Fruit fly (Drosophila melanogaster) whole organism, prepupa: ENCODE data around the gene CG11367.

Source experiments
- CG3032 ChIP-seq: fragments of 200-800 bp; optimal IDR thresholded peaks from 2 replicates; lab custom pipeline; 2019; ENCODE audit warnings: missing biosample characterization, mild to moderate bottlenecking, missing genetic modification characterization, moderate library complexity
- CG32006 ChIP-seq: fragments of 200-800 bp; sonication (Bioruptor generic); optimal IDR thresholded peaks from 3 replicates; lab custom pipeline; 2017; ENCODE audit warnings: missing biosample characterization, mild to moderate bottlenecking, missing genetic modification characterization
- CG8119 ChIP-seq: fragments of 200-800 bp; sonication (Bioruptor generic); IDR thresholded peaks from 3 replicates; pipeline ENCODE4 v1.3.6; 2022; ENCODE audit warnings: missing biosample characterization, missing genetic modification characterization
- Eip78C ChIP-seq: fragments of 200-800 bp; sonication (Bioruptor generic); peaks from one replicate; lab custom pipeline; 2016; ENCODE audit warnings: missing biosample characterization, missing genetic modification characterization
- Eip93F ChIP-seq: fragments of 200-800 bp; sonication (Bioruptor generic); optimal IDR thresholded peaks from 2 replicates; lab custom pipeline; 2016; ENCODE audit warnings: missing biosample characterization, mild to moderate bottlenecking, missing genetic modification characterization
- Ets96B ChIP-seq: fragments of 200-800 bp; optimal IDR thresholded peaks from 2 replicates; lab custom pipeline; 2019; ENCODE audit warnings: missing biosample characterization, mild to moderate bottlenecking, missing genetic modification characterization, moderate library complexity
- Sox14 ChIP-seq: fragments of 200-800 bp; sonication (Bioruptor generic); optimal IDR thresholded peaks from 3 replicates; lab custom pipeline; 2016; ENCODE audit warnings: missing biosample characterization, missing genetic modification characterization
- net ChIP-seq: fragments of 200-800 bp; sonication (Bioruptor generic); optimal IDR thresholded peaks from 3 replicates; lab custom pipeline; 2016; ENCODE audit warnings: missing biosample characterization, missing genetic modification characterization
- salr ChIP-seq, 2 experiments: fragments of 200-800 bp; sonication (Bioruptor generic); optimal IDR thresholded peaks; 3 replicates each; lab custom pipeline; 2016 to 2018; ENCODE audit warnings: missing biosample characterization in 2 of 2, missing genetic modification characterization in 2 of 2, mild to moderate bottlenecking in 1 of 2

DNA sequence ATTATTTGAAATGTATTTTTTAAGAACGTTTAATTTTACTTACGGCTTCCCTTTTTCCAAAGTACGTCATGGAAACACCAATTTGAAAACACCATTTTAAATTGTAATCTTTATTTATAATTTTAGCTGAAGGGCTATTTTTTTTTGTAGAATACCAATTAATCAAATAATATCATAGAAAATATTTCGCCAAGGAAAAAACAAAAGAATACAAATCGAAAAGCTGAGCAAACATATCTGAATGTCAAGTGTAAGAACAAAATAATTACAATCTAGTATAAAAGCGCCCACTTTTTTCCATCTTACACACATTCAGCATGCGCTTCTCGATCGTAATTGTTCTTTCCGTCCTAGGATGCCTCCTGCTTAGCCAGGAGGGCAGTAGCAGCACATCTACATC, 32.3 kb upstream of the CG11367 start, which contains the start of gene CG14452:
- TF ChIP-seq net (no peak), Eip93F (GFP tag; lab: Kevin White, UChicago) (no peak), salr (GFP tag; optimal IDR thresholded peaks at IDR 0.05; lab: Kevin White, UChicago) (no peak), CG3032 (tag; lab: Kevin White, UChicago) (no peak), CG32006 (GFP tag; lab: Kevin White, UChicago) (no peak), Sox14 (GFP tag; lab: Kevin White, UChicago) (no peak), Eip78C (GFP tag; lab: Kevin White, UChicago) (no peak), CG8119 (GFP tag; lab: Robert Waterston, UW) (no peak), Ets96B (tag; lab: Kevin White, UChicago) (no peak)
